Fruit fly (Drosophila melanogaster): ENCODE data around the gene gzl.

gzl gene

dm6 chr3R:6425454-6426156, 42.9 kb downstream of the gzl start (continued):
- no peak for TF ChIP-seq Opbp (GFP tag; IDR thresholded peaks at IDR 0.05; ENCODE audit: partially characterized antibody)
- TF ChIP-seq ssp (GFP tag; IDR thresholded peaks at IDR 0.05): no peak
- TF ChIP-seq Med (GFP tag): peak; percentile 21
- TF ChIP-seq al (GFP tag; IDR thresholded peaks at IDR 0.05): no peak
- TF ChIP-seq Ets65A (GFP tag): no peak
- TF ChIP-seq sd (tag; optimal IDR thresholded peaks at IDR 0.05): no peak
- TF ChIP-seq CG13775 (GFP tag; optimal IDR thresholded peaks at IDR 0.05): peak; percentile 1
- TF ChIP-seq Atf3 (GFP tag; optimal IDR thresholded peaks at IDR 0.05): no peak
- no peak for TF ChIP-seq CG7786 (GFP tag; optimal IDR thresholded peaks at IDR 0.05)
- TF ChIP-seq lilli (GFP tag; optimal IDR thresholded peaks at IDR 0.05): no peak
- no peak for TF ChIP-seq psq (GFP tag; optimal IDR thresholded peaks at IDR 0.05)
- no peak for TF ChIP-seq CG3281 (GFP tag; optimal IDR thresholded peaks at IDR 0.05)
- TF ChIP-seq CG3995 (GFP tag; optimal IDR thresholded peaks at IDR 0.05): no peak
- peak; percentile 49 for TF ChIP-seq D19A (tag; optimal IDR thresholded peaks at IDR 0.05)
- no peak for TF ChIP-seq otp (GFP tag; IDR thresholded peaks at IDR 0.05)
- TF ChIP-seq wek (GFP tag; optimal IDR thresholded peaks at IDR 0.05): no peak
- no peak for TF ChIP-seq trh (GFP tag; optimal IDR thresholded peaks at IDR 0.05)
- TF ChIP-seq ap (GFP tag; IDR thresholded peaks at IDR 0.05): no peak
- no peak for TF ChIP-seq CG8359 (GFP tag; optimal IDR thresholded peaks at IDR 0.05; ENCODE audit: borderline replicate concordance)
- TF ChIP-seq HLHmδ (GFP tag; optimal IDR thresholded peaks at IDR 0.05): peak; percentile 56
- TF ChIP-seq Side (GFP tag; optimal IDR thresholded peaks at IDR 0.05): no peak
- TF ChIP-seq bigmax (GFP tag; optimal IDR thresholded peaks at IDR 0.05): no peak
- no peak for TF ChIP-seq ERR (GFP tag; optimal IDR thresholded peaks at IDR 0.05)
- TF ChIP-seq CG9609 (GFP tag; optimal IDR thresholded peaks at IDR 0.05): no peak
- no peak for TF ChIP-seq chinmo (GFP tag; IDR thresholded peaks at IDR 0.05; ENCODE audit: partially characterized antibody)
- TF ChIP-seq scrt (GFP tag; optimal IDR thresholded peaks at IDR 0.05): no peak
- TF ChIP-seq CG17568 (GFP tag; optimal IDR thresholded peaks at IDR 0.05): no peak
- TF ChIP-seq CG8290 (GFP tag; optimal IDR thresholded peaks at IDR 0.05): no peak
- no peak for TF ChIP-seq CG8290 (tag; optimal IDR thresholded peaks at IDR 0.05)
- no peak for TF ChIP-seq stwl (tag; optimal IDR thresholded peaks at IDR 0.05)
- peak; percentile 2 for TF ChIP-seq Six4 (GFP tag; optimal IDR thresholded peaks at IDR 0.05)
- TF ChIP-seq CG7928 (GFP tag; optimal IDR thresholded peaks at IDR 0.05): no peak
- TF ChIP-seq Dll (GFP tag; IDR thresholded peaks at IDR 0.05; ENCODE audit: partially characterized antibody): no peak
- TF ChIP-seq Ptx1 (GFP tag; IDR thresholded peaks at IDR 0.05): no peak
- peak; percentile 64 for TF ChIP-seq kah (GFP tag; optimal IDR thresholded peaks at IDR 0.05)
- TF ChIP-seq Oli (tag; optimal IDR thresholded peaks at IDR 0.05): peak; percentile 37
- TF ChIP-seq CG17361 (GFP tag; IDR thresholded peaks at IDR 0.05): peak; percentile 47; the same call in 2 of the 3 replicates
- TF ChIP-seq CG15479 (GFP tag; optimal IDR thresholded peaks at IDR 0.05): no peak
- no peak for TF ChIP-seq CG5953 (GFP tag; IDR thresholded peaks at IDR 0.05)
- no peak for TF ChIP-seq tin (GFP tag; optimal IDR thresholded peaks at IDR 0.05)
- no peak for TF ChIP-seq slbo (GFP tag; IDR thresholded peaks at IDR 0.05)
- TF ChIP-seq schlank (tag; optimal IDR thresholded peaks at IDR 0.05): no peak
- TF ChIP-seq oc (tag; optimal IDR thresholded peaks at IDR 0.05): no peak
- no peak for TF ChIP-seq ind (GFP tag; optimal IDR thresholded peaks at IDR 0.05)
- TF ChIP-seq CG33213 (GFP tag; optimal IDR thresholded peaks at IDR 0.05): no peak
- no peak for TF ChIP-seq CG13296 (GFP tag; optimal IDR thresholded peaks at IDR 0.05)
- TF ChIP-seq dysf (GFP tag; IDR thresholded peaks at IDR 0.05): no peak
- no peak for TF ChIP-seq Mrtf (GFP tag; IDR thresholded peaks at IDR 0.05)
- TF ChIP-seq bsh (GFP tag; optimal IDR thresholded peaks at IDR 0.05): peak; percentile 36 to 47
- no peak for TF ChIP-seq CG14965 (GFP tag; optimal IDR thresholded peaks at IDR 0.05; ENCODE audit: borderline replicate concordance)
- TF ChIP-seq sens (GFP tag): peak; percentile 93
